Worm (Caenorhabditis elegans) whole organism, mixed stage, embryonic: ENCODE measurements around the gene hcp-1.

Experiments used
- nhr-76 ChIP-seq: sonication (generic microtip); optimal IDR thresholded peaks from 2 replicates; lab custom pipeline; 2017; ENCODE audit warnings: missing biosample characterization, missing genetic modification characterization
- ztf-11 ChIP-seq: fragments of 150-350 bp; optimal IDR thresholded peaks from 2 replicates; lab custom pipeline; 2014; ENCODE audit warnings: missing biosample characterization, missing genetic modification characterization

ce11 chrV:6549148-6549547 is 44.8 kb upstream of the hcp-1 start, which contains the start of gene K04A8.20:
- TF ChIP-seq ztf-11 (no peak), nhr-76 (tag; lab: Kevin White, UChicago) (no peak)
